Worm (Caenorhabditis elegans) whole organism, young adult: ENCODE results near the gene Y57A10A.27.

Experiments used
- ZK185.1 ChIP-seq: sonication (generic microtip); optimal IDR thresholded peaks from 2 replicates; lab custom pipeline; 2016; ENCODE audit warnings: mild to moderate bottlenecking, missing genetic modification characterization, missing compliant biosample characterization; ENCODE audit not compliant: poor library complexity, severe bottlenecking
- ama-1 ChIP-seq, 3 experiments: fragments of 150-350 bp in 1 of 3; sonication (generic microtip) in 2 of 3; optimal IDR thresholded peaks; 2 replicates each; lab custom pipeline; 2014 to 2018; ENCODE audit warnings: missing biosample characterization in 2 of 3, missing genetic modification characterization in 2 of 3, missing genetic modification reagents in 2 of 3
- dpl-1 ChIP-seq: fragments of 150-350 bp; optimal IDR thresholded peaks from 2 replicates; lab custom pipeline; 2014; ENCODE audit warnings: missing biosample characterization, missing genetic modification reagents, missing genetic modification characterization
- lir-1 ChIP-seq: fragments of 200-800 bp; sonication (Bioruptor generic); conservative IDR thresholded peaks from 2 replicates; pipeline ENCODE4 v1.3.6; 2022; ENCODE audit warnings: missing genetic modification reagents, missing genetic modification characterization, missing compliant biosample characterization
- mxl-1 ChIP-seq: sonication (generic microtip); optimal IDR thresholded peaks from 2 replicates; lab custom pipeline; 2016; ENCODE audit warnings: missing genetic modification characterization, missing compliant biosample characterization
- nhr-80 ChIP-seq: sonication (generic microtip); optimal IDR thresholded peaks from 2 replicates; lab custom pipeline; 2016; ENCODE audit warnings: missing genetic modification characterization, missing compliant biosample characterization
- rpc-1 ChIP-seq, 2 experiments: fragments of 150-350 bp in 1 of 2; sonication (generic microtip) in 1 of 2; optimal IDR thresholded peaks; 2 replicates each; lab custom pipeline; 2014 to 2018; ENCODE audit warnings: missing biosample characterization in 1 of 2, missing genetic modification characterization in 1 of 2, missing genetic modification reagents in 1 of 2, missing genotype in 1 of 2
- xnd-1 ChIP-seq: sonication (generic microtip); optimal IDR thresholded peaks from 2 replicates; lab custom pipeline; 2016; ENCODE audit warnings: missing genotype, missing genetic modification reagents, missing genetic modification characterization, missing compliant biosample characterization

ce11 chrII:12324159-12324558, 49.3 kb upstream of the Y57A10A.27 start, which contains the start of gene sre-56:
- TF ChIP-seq ZK185.1 (no peak), ama-1 (optimal IDR thresholded peaks at IDR 0.05; lab: Kevin White, UChicago) (no peak), ama-1 (GFP tag; optimal IDR thresholded peaks at IDR 0.05; lab: Kevin White, UChicago) (no peak), rpc-1 (optimal IDR thresholded peaks at IDR 0.05; lab: Kevin White, UChicago) (no peak), rpc-1 (tag; optimal IDR thresholded peaks at IDR 0.05; lab: Kevin White, UChicago) (no peak), xnd-1 (tag; lab: Kevin White, UChicago) (no peak), nhr-80 (tag; lab: Kevin White, UChicago) (no peak), mxl-1 (tag; lab: Kevin White, UChicago) (no peak), lir-1 (GFP tag; lab: Robert Waterston, UW) (no peak), dpl-1 (GFP tag; lab: Kevin White, UChicago) (no peak)
